Worm (Caenorhabditis elegans): ENCODE data around the gene eif-2Bgamma.

DNA sequence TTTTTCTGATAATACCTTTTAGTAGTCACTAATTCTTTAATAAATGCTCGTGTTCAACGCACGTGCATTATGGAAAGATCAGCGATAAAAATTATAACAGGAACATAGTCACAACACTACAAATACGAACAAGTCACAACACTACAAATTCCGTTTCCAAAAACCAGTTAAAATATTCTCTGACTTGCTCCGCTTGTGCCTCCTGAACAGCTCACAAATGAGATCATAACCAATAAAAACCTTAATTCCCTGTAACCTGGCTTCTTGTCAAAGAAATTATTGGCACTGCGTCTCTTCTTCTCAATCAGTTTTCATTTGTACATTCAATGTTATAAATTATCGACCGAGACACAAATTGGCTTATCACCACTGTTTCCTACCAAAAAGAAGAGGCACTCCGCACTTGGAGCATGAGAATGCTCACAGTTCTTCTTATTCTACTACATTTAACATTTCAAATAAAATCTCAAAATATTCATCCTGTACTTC, 48.0 kb downstream of the eif-2Bgamma start, which contains the start of gene B0252.1:
- TF ChIP-seq skn-1 (tag; optimal IDR thresholded peaks at IDR 0.05), result no peak
- TF ChIP-seq ceh-20 (GFP tag; IDR thresholded peaks at IDR 0.05), result no peak
- no peak for TF ChIP-seq nhr-237 (tag; optimal IDR thresholded peaks at IDR 0.05)
- no peak for TF ChIP-seq Y105C5A.15 (GFP tag; IDR thresholded peaks at IDR 0.05)
- TF ChIP-seq unc-62 (GFP tag; optimal IDR thresholded peaks at IDR 0.05 in 1 of 2), result no peak
- TF ChIP-seq unc-62 (tag; optimal IDR thresholded peaks at IDR 0.05), result no peak
- no peak for TF ChIP-seq ceh-32 (tag; optimal IDR thresholded peaks at IDR 0.05; ENCODE audit: poor library complexity)
- no peak for TF ChIP-seq hlh-30 (tag; optimal IDR thresholded peaks at IDR 0.05; ENCODE audit: insufficient read depth)
- no peak for TF ChIP-seq ceh-82 (tag; optimal IDR thresholded peaks at IDR 0.05)
- no peak for TF ChIP-seq nhr-48 (tag; optimal IDR thresholded peaks at IDR 0.05)
- TF ChIP-seq ces-1 (GFP tag; optimal IDR thresholded peaks at IDR 0.05), result no peak
- no peak for TF ChIP-seq daf-12 (tag; optimal IDR thresholded peaks at IDR 0.05)
